Fruit fly (Drosophila melanogaster): ENCODE results near the gene Gdap1.
A peak's percentile ranks its signal among the peaks of the same experiment; 100 is the strongest.

The Gdap1 gene

DNA sequence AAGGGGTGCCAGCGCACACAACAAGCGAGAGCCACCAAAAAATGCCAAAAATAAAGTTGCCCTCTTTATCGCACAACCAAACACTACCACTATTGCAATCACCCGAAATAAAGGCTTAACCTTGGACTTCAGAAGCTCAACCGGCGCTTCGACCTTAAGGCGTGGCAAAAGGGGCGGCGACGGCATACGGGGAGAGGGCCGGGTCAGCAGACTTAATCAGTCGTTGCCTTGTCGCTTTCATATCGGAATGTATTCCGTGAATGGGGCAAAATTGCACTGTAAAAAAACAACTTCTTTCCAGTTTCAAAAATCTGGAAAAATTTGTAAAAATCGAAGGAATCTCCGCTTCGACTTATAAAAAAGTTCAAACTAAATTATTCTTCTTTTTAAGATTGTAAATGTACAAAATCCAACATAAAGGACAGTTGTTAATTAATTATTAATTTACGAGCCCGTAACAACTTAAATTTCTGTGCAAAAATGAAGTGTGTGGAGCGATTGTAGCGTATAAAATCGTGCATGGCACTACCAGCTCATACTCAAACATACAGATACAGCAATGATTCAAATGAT, 41.3 kb downstream of the Gdap1 start (continued):
- TF ChIP-seq fd64A (GFP tag; optimal IDR thresholded peaks at IDR 0.05), result no peak
- TF ChIP-seq CG2712 (tag; optimal IDR thresholded peaks at IDR 0.05), result peak; percentile 12
- TF ChIP-seq HLH4C (GFP tag; IDR thresholded peaks at IDR 0.05; ENCODE audit: partially characterized antibody), result no peak
- TF ChIP-seq zf30C (GFP tag; optimal IDR thresholded peaks at IDR 0.05), result no peak
- 0 out of 2 replicates have a peak, but pooled peaks have one; percentile 9 for TF ChIP-seq Atf6 (GFP tag; IDR thresholded peaks at IDR 0.05)
- TF ChIP-seq exex (tag; optimal IDR thresholded peaks at IDR 0.05), result no peak
- no peak for TF ChIP-seq toy (GFP tag; IDR thresholded peaks at IDR 0.05)
- no peak for TF ChIP-seq prd (optimal IDR thresholded peaks at IDR 0.05)
- TF ChIP-seq prd (GFP tag; IDR thresholded peaks at IDR 0.05), result no peak
- TF ChIP-seq Med (GFP tag), result peak; percentile 68
- no peak for TF ChIP-seq Dfd (GFP tag; optimal IDR thresholded peaks at IDR 0.05)
- peak; percentile 8 for TF ChIP-seq az2 (GFP tag; optimal IDR thresholded peaks at IDR 0.05)
- TF ChIP-seq Rfx (GFP tag; IDR thresholded peaks at IDR 0.05), result peak; percentile 52
- no peak for TF ChIP-seq Hand (GFP tag; optimal IDR thresholded peaks at IDR 0.05)
- peak; percentile 44 for TF ChIP-seq CG2120 (GFP tag; optimal IDR thresholded peaks at IDR 0.05)
- no peak for TF ChIP-seq Deaf1 (tag; optimal IDR thresholded peaks at IDR 0.05)
- TF ChIP-seq CG12071 (GFP tag; optimal IDR thresholded peaks at IDR 0.05), result no peak
- TF ChIP-seq schlank (tag; optimal IDR thresholded peaks at IDR 0.05), result no peak
- TF ChIP-seq gsb (GFP tag; IDR thresholded peaks at IDR 0.05), result no peak
- no peak for TF ChIP-seq dmrt99B (tag; optimal IDR thresholded peaks at IDR 0.05)
- TF ChIP-seq oc (tag; optimal IDR thresholded peaks at IDR 0.05), result no peak
- no peak for TF ChIP-seq HLH3B (GFP tag; IDR thresholded peaks at IDR 0.05)
- TF ChIP-seq CG12659 (GFP tag; optimal IDR thresholded peaks at IDR 0.05), result peak; percentile 2
- 0 out of 3 replicates have a peak, but pooled peaks have one; percentile 30 for TF ChIP-seq dysf (GFP tag; IDR thresholded peaks at IDR 0.05)
- TF ChIP-seq Hr51 (GFP tag; optimal IDR thresholded peaks at IDR 0.05), result peak in 1 of 2 experiments; percentile 8
- TF ChIP-seq ken (GFP tag; IDR thresholded peaks at IDR 0.05), result no peak
- peak; percentile 64 for TF ChIP-seq ftz-f1 (GFP tag; optimal IDR thresholded peaks at IDR 0.05)
- peak; percentile 32; the same call in 2 of the 3 replicates for TF ChIP-seq row (GFP tag; IDR thresholded peaks at IDR 0.05)

- TF ChIP-seq eve (GFP tag; optimal IDR thresholded peaks at IDR 0.05) (peak in 1 of 2 experiments; percentile 19), CG13775 (GFP tag; optimal IDR thresholded peaks at IDR 0.05) (no peak), bcd (GFP tag; optimal IDR thresholded peaks at IDR 0.05) (no peak), chinmo (GFP tag; IDR thresholded peaks at IDR 0.05; ENCODE audit: partially characterized antibody) (0 out of 4 replicates have a peak, but pooled peaks have one; percentile 2)
Observed at dm6 chr3L:5183662-5184061, 41.9 kb downstream of the Gdap1 start.

DNA sequence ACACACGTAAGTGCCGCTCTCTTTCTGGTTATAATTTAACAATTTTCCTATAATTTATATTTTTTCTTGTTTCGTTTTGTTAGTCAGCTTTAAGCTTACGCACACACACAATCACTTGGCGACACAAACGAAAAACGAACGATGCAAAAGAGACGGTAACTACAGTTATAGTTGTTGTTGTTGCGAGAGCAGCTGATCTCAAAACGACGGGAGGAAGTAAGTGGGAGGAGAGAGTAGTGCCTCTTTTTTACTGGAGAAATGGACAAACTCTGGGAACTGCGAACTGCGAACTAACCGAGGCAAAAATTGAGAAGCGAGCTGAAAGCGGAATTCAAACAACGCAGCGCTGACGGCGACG, 42.7 kb downstream of the Gdap1 start:
- TF ChIP-seq abd-A (tag; optimal IDR thresholded peaks at IDR 0.05), result peak; percentile 12
- TF ChIP-seq sens (GFP tag), result peak; percentile 76
- 0 out of 2 replicates have a peak, but pooled peaks have one; percentile 6 for TF ChIP-seq E2f1 (GFP tag; IDR thresholded peaks at IDR 0.05)
- peak; percentile 41 for TF ChIP-seq Deaf1 (tag; optimal IDR thresholded peaks at IDR 0.05)
- TF ChIP-seq Hand (GFP tag; optimal IDR thresholded peaks at IDR 0.05), result no peak
- TF ChIP-seq chinmo (GFP tag; IDR thresholded peaks at IDR 0.05; ENCODE audit: partially characterized antibody), result peak; percentile 77; the same call in 2 of the 4 replicates
- TF ChIP-seq jumu (GFP tag; optimal IDR thresholded peaks at IDR 0.05), result no peak
- no peak for TF ChIP-seq CG2202 (tag; optimal IDR thresholded peaks at IDR 0.05)
- TF ChIP-seq lbe (GFP tag; optimal IDR thresholded peaks at IDR 0.05), result peak; percentile 9
- peak; percentile 75 for TF ChIP-seq CG4360 (GFP tag; IDR thresholded peaks at IDR 0.05)
- TF ChIP-seq crp (GFP tag; optimal IDR thresholded peaks at IDR 0.05), result peak in 1 of 2 experiments; percentile 49
- no peak for TF ChIP-seq CG32772 (GFP tag; IDR thresholded peaks at IDR 0.05)
- no peak for TF ChIP-seq CG18599 (GFP tag; optimal IDR thresholded peaks at IDR 0.05)
- TF ChIP-seq kni (GFP tag; optimal IDR thresholded peaks at IDR 0.05), result no peak
- no peak for TF ChIP-seq twi (tag; optimal IDR thresholded peaks at IDR 0.05)
- no peak for TF ChIP-seq pho (GFP tag; optimal IDR thresholded peaks at IDR 0.05)
- no peak for TF ChIP-seq CG12659 (GFP tag; optimal IDR thresholded peaks at IDR 0.05)
- no peak for TF ChIP-seq CG12942 (GFP tag; optimal IDR thresholded peaks at IDR 0.05)
- peak; percentile 46 for TF ChIP-seq cg (GFP tag; optimal IDR thresholded peaks at IDR 0.05)
- TF ChIP-seq CG12769 (tag; optimal IDR thresholded peaks at IDR 0.05), result peak; percentile 80

All from whole organism, embryonic.